Fruit fly (Drosophila melanogaster) whole organism, embryonic: Measurements from ENCODE around the gene Naam.
A peak's percentile ranks its signal among the peaks of the same experiment; 100 is the strongest.

Experiments
- Asciz ChIP-seq: fragments of 200-800 bp; sonication (Bioruptor generic); optimal IDR thresholded peaks from 2 replicates; lab custom pipeline; 2017; ENCODE audit warnings: missing biosample characterization, mild to moderate bottlenecking, missing genetic modification characterization, missing genetic modification reagents
- CG10321 ChIP-seq: fragments of 200-800 bp; sonication (Bioruptor generic); IDR thresholded peaks from 2 replicates; pipeline ENCODE4 v1.3.6; 2022; ENCODE audit warnings: missing biosample characterization, missing genetic modification characterization
- CG11085 ChIP-seq: fragments of 200-800 bp; sonication (Bioruptor generic); IDR thresholded peaks from 2 replicates; pipeline ENCODE4 v1.3.6; 2022; ENCODE audit warnings: missing biosample characterization, missing genetic modification characterization
- CG11093 ChIP-seq: fragments of 200-800 bp; sonication (Bioruptor generic); IDR thresholded peaks from 3 replicates; pipeline ENCODE4 v1.3.6; 2022; ENCODE audit warnings: missing biosample characterization, missing genetic modification characterization
- CG11456 ChIP-seq: fragments of 200-800 bp; sonication (Bioruptor generic); IDR thresholded peaks from 3 replicates; pipeline ENCODE4 v1.3.6; 2022; ENCODE audit warnings: missing biosample characterization, missing genetic modification characterization
- CG14710 ChIP-seq: fragments of 200-800 bp; sonication (Bioruptor generic); optimal IDR thresholded peaks from 3 replicates; lab custom pipeline; 2019; ENCODE audit warnings: missing biosample characterization, mild to moderate bottlenecking, missing genetic modification characterization, moderate library complexity
- CG15514 ChIP-seq: fragments of 200-800 bp; sonication (Bioruptor generic); optimal IDR thresholded peaks from 3 replicates; lab custom pipeline; 2017; ENCODE audit warnings: missing biosample characterization, missing genetic modification characterization, mild to moderate bottlenecking, moderate library complexity, missing genetic modification reagents
- CG16813 ChIP-seq: fragments of 200-800 bp; sonication (Bioruptor generic); IDR thresholded peaks from 3 replicates; pipeline ENCODE4 v1.3.6; 2022; ENCODE audit warnings: missing biosample characterization, missing genetic modification characterization; ENCODE audit not compliant: partially characterized antibody
- CG18619 ChIP-seq: fragments of 200-800 bp; sonication (Bioruptor generic); optimal IDR thresholded peaks from 3 replicates; lab custom pipeline; 2017; ENCODE audit warnings: missing biosample characterization, mild to moderate bottlenecking, missing genetic modification characterization
- CG2120 ChIP-seq: fragments of 200-800 bp; sonication (Bioruptor generic); optimal IDR thresholded peaks from 3 replicates; lab custom pipeline; 2016; ENCODE audit warnings: missing biosample characterization, missing genetic modification characterization
- CG31365 ChIP-seq: fragments of 200-800 bp; sonication (Bioruptor generic); optimal IDR thresholded peaks from 2 replicates; lab custom pipeline; 2018; ENCODE audit warnings: missing biosample characterization, mild to moderate bottlenecking, missing genetic modification characterization
- CG31441 ChIP-seq: fragments of 200-800 bp; sonication (Bioruptor generic); IDR thresholded peaks from 2 replicates; pipeline ENCODE4 v1.3.6; 2022; ENCODE audit warnings: missing biosample characterization, missing genetic modification characterization
- CG3163 ChIP-seq: fragments of 200-800 bp; sonication (Bioruptor generic); optimal IDR thresholded peaks from 3 replicates; lab custom pipeline; 2016; ENCODE audit warnings: missing biosample characterization, missing genetic modification characterization
- CG34224 ChIP-seq: fragments of 200-800 bp; sonication (Bioruptor generic); IDR thresholded peaks from 3 replicates; pipeline ENCODE4 v1.3.6; 2022; ENCODE audit warnings: missing biosample characterization, missing genetic modification characterization; ENCODE audit not compliant: partially characterized antibody
- CG7963 ChIP-seq: fragments of 200-800 bp; sonication (Bioruptor generic); IDR thresholded peaks from 3 replicates; pipeline ENCODE4 v1.3.6; 2022; ENCODE audit warnings: missing biosample characterization, missing genetic modification characterization; ENCODE audit not compliant: partially characterized antibody
- CG8089 ChIP-seq: fragments of 200-800 bp; sonication (Bioruptor generic); optimal IDR thresholded peaks from 3 replicates; lab custom pipeline; 2016; ENCODE audit warnings: missing biosample characterization, missing genetic modification characterization
- CG8281 ChIP-seq: fragments of 200-800 bp; sonication (Bioruptor generic); optimal IDR thresholded peaks from 2 replicates; lab custom pipeline; 2018; ENCODE audit warnings: missing biosample characterization, mild to moderate bottlenecking, missing genetic modification characterization, moderate library complexity
- CG8924 ChIP-seq: fragments of 200-800 bp; optimal IDR thresholded peaks from 3 replicates; lab custom pipeline; 2019; ENCODE audit warnings: missing biosample characterization, mild to moderate bottlenecking, missing genetic modification characterization, moderate library complexity
- CG8944 ChIP-seq: fragments of 200-800 bp; sonication (Bioruptor generic); optimal IDR thresholded peaks from 3 replicates; lab custom pipeline; 2016; ENCODE audit warnings: missing biosample characterization, missing genetic modification characterization
- CG9215 ChIP-seq: fragments of 200-800 bp; sonication (Bioruptor generic); IDR thresholded peaks from 2 replicates; pipeline ENCODE4 v1.3.6; 2022; ENCODE audit warnings: missing biosample characterization, missing genetic modification characterization
- CG9727 ChIP-seq: fragments of 200-800 bp; sonication (Bioruptor generic); optimal IDR thresholded peaks from 3 replicates; lab custom pipeline; 2017; ENCODE audit warnings: missing biosample characterization, mild to moderate bottlenecking, missing genetic modification characterization
- CG9817 ChIP-seq: fragments of 200-800 bp; sonication (Bioruptor generic); optimal IDR thresholded peaks from 2 replicates; lab custom pipeline; 2018; ENCODE audit warnings: missing biosample characterization, mild to moderate bottlenecking, missing genetic modification characterization, moderate library complexity
- CG9876 ChIP-seq: fragments of 200-800 bp; sonication (Bioruptor generic); optimal IDR thresholded peaks from 2 replicates; lab custom pipeline; 2016; ENCODE audit warnings: missing biosample characterization, missing genetic modification characterization
- CrebB ChIP-seq: fragments of 200-800 bp; sonication (Bioruptor generic); optimal IDR thresholded peaks from 3 replicates; lab custom pipeline; 2018; ENCODE audit warnings: missing biosample characterization, mild to moderate bottlenecking, missing genetic modification characterization
- D ChIP-seq, 2 experiments: fragments of 200-800 bp in 1 of 2; fragments of >200 bp in 1 of 2; sonication (Bioruptor generic) in 1 of 2; optimal IDR thresholded peaks; 2 replicates in 1 of 2; 3 replicates in 1 of 2; lab custom pipeline; 2017; ENCODE audit warnings: mild to moderate bottlenecking in 1 of 2, missing biosample characterization in 1 of 2, missing genetic modification characterization in 1 of 2, missing genetic modification reagents in 1 of 2
- D19B ChIP-seq: fragments of 200-800 bp; sonication (Bioruptor generic); optimal IDR thresholded peaks from 2 replicates; lab custom pipeline; 2017; ENCODE audit warnings: missing biosample characterization, mild to moderate bottlenecking, missing genetic modification characterization
- Hsf ChIP-seq: fragments of 200-800 bp; sonication (Bioruptor generic); optimal IDR thresholded peaks from 3 replicates; lab custom pipeline; 2016; ENCODE audit warnings: missing biosample characterization, missing genetic modification characterization
- Opbp ChIP-seq: fragments of 200-800 bp; sonication (Bioruptor generic); IDR thresholded peaks from 3 replicates; pipeline ENCODE4 v1.3.6; 2022; ENCODE audit warnings: missing biosample characterization, missing genetic modification characterization; ENCODE audit not compliant: partially characterized antibody
- Xrp1 ChIP-seq: fragments of 200-800 bp; sonication (Bioruptor generic); IDR thresholded peaks from 2 replicates; pipeline ENCODE4 v1.3.6; 2022; ENCODE audit warnings: missing biosample characterization, missing genetic modification characterization
- bsh ChIP-seq, 2 experiments: fragments of 200-800 bp; sonication (Bioruptor generic); optimal IDR thresholded peaks; 2 replicates each; lab custom pipeline; 2017 to 2018; ENCODE audit warnings: mild to moderate bottlenecking in 2 of 2, missing biosample characterization in 2 of 2, missing genetic modification characterization in 2 of 2, moderate library complexity in 1 of 2
- chn ChIP-seq: fragments of 200-800 bp; sonication (Bioruptor generic); optimal IDR thresholded peaks from 2 replicates; lab custom pipeline; 2016; ENCODE audit warnings: missing biosample characterization, missing genetic modification characterization
- gem ChIP-seq: fragments of 200-800 bp; sonication (Bioruptor generic); optimal IDR thresholded peaks from 2 replicates; lab custom pipeline; 2019; ENCODE audit warnings: missing biosample characterization, mild to moderate bottlenecking, missing genetic modification characterization, moderate library complexity
- hkb ChIP-seq, 2 experiments: fragments of 200-800 bp in 1 of 2; fragments of >200 bp in 1 of 2; sonication (Bioruptor generic) in 1 of 2; IDR thresholded peaks in 1 of 2; optimal IDR thresholded peaks in 1 of 2; 2 replicates each; pipeline versions ENCODE4 v1.3.6 to Lab custom; 2017 to 2022; ENCODE audit warnings: missing biosample characterization in 1 of 2, missing genetic modification characterization in 1 of 2
- kah ChIP-seq: fragments of 200-800 bp; sonication (Bioruptor generic); optimal IDR thresholded peaks from 2 replicates; lab custom pipeline; 2018; ENCODE audit warnings: missing biosample characterization, mild to moderate bottlenecking, missing genetic modification characterization
- kay ChIP-seq: fragments of 200-800 bp; sonication (Bioruptor generic); optimal IDR thresholded peaks from 2 replicates; lab custom pipeline; 2016; ENCODE audit warnings: missing biosample characterization, missing genetic modification characterization
- ken ChIP-seq: fragments of 200-800 bp; sonication (Bioruptor generic); IDR thresholded peaks from 3 replicates; pipeline ENCODE4 v1.3.6; 2022; ENCODE audit warnings: missing biosample characterization, missing genetic modification characterization
- mld ChIP-seq: fragments of 200-800 bp; sonication (Bioruptor generic); IDR thresholded peaks from 3 replicates; pipeline ENCODE4 v1.3.6; 2022; ENCODE audit warnings: missing biosample characterization, missing genetic modification characterization; ENCODE audit not compliant: partially characterized antibody
- org-1 ChIP-seq: fragments of 200-800 bp; sonication (Bioruptor generic); optimal IDR thresholded peaks from 2 replicates; lab custom pipeline; 2017; ENCODE audit warnings: missing biosample characterization, missing genetic modification characterization
- phol ChIP-seq: fragments of 200-800 bp; sonication (Bioruptor generic); optimal IDR thresholded peaks from 3 replicates; lab custom pipeline; 2018; ENCODE audit warnings: missing biosample characterization, mild to moderate bottlenecking, missing genetic modification characterization, moderate library complexity
- schlank ChIP-seq: fragments of 200-800 bp; sonication (Bioruptor generic); optimal IDR thresholded peaks from 2 replicates; lab custom pipeline; 2018; ENCODE audit warnings: missing biosample characterization, mild to moderate bottlenecking, missing genetic modification characterization
- scrt ChIP-seq: fragments of 200-800 bp; sonication (Bioruptor generic); optimal IDR thresholded peaks from 2 replicates; lab custom pipeline; 2018; ENCODE audit warnings: missing biosample characterization, mild to moderate bottlenecking, missing genetic modification characterization, moderate library complexity
- sens ChIP-seq: fragments of 200-800 bp; sonication (Bioruptor generic); peaks from one replicate; lab custom pipeline; 2016; ENCODE audit warnings: missing biosample characterization, missing genetic modification characterization
- sisA ChIP-seq: fragments of 200-800 bp; sonication (Bioruptor generic); IDR thresholded peaks from 2 replicates; pipeline ENCODE4 v1.3.6; 2022; ENCODE audit warnings: missing biosample characterization, missing genetic modification characterization
- sqz ChIP-seq: fragments of 200-800 bp; sonication (Bioruptor generic); optimal IDR thresholded peaks from 3 replicates; lab custom pipeline; 2018; ENCODE audit warnings: missing biosample characterization, mild to moderate bottlenecking, missing genetic modification characterization
- stc ChIP-seq: fragments of 200-800 bp; sonication (Bioruptor generic); IDR thresholded peaks from 2 replicates; pipeline ENCODE4 v1.3.6; 2022; ENCODE audit warnings: missing biosample characterization, missing genetic modification characterization
- tll ChIP-seq, 2 experiments: fragments of 200-800 bp in 1 of 2; fragments of >200 bp in 1 of 2; sonication (Bioruptor generic) in 1 of 2; optimal IDR thresholded peaks; 2 replicates each; lab custom pipeline; 2017 to 2019; ENCODE audit warnings: missing biosample characterization in 2 of 2, missing genetic modification characterization in 2 of 2, mild to moderate bottlenecking in 1 of 2, moderate library complexity in 1 of 2
- yki ChIP-seq: fragments of >200 bp; optimal IDR thresholded peaks from 3 replicates; lab custom pipeline; 2018

The Naam gene

DNA sequence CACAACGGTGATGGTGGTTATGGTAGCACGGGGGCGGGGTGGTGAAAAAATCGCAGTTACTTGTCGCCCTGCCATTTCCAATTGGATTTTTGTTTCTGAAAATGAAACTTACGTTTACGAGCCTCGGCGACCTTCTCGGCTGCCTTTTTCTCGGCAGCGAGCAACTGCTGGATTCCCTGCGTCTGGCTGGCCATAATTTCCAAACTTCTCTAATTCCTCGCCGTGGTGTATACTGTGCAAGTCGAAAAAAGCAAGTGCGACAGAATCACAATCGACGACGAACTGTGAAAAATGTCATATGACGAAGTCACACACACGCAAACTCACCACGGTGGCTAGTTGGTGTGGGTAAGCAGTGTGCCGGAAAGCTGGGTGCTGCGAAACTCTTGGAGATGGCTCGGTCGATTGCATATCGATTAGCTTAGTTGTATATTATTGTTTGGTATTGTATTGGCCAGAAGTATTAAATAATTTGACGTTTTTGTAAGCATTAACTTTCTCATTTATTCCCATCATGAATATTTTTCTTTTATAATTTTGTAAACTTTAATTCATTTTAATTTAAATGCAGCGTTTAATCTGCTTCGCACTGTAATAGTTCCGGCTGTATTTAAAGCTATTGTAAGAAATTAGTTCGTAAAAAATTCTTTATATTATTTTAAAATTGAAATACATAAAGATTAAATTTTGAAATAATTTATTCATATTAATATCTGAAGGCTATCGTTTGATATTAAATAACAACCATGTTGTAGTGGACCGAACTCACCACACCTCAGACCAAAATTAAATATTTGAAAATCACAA, 27.0 kb upstream of the Naam start, which contains the start of gene Vha13 (continued):
- TF ChIP-seq sens (GFP tag; lab: Kevin White, UChicago) (peak; percentile 48), Hsf (peak; percentile 51), tll (GFP tag; optimal IDR thresholded peaks at IDR 0.05; lab: Kevin White, UChicago) (no peak), CG3163 (GFP tag; lab: Kevin White, UChicago) (peak; percentile 2), CG9215 (GFP tag; lab: Robert Waterston, UW) (peak; percentile 59), CG8924 (peak; percentile 18), CG9876 (GFP tag; lab: Kevin White, UChicago) (peak; percentile 36), mld (peak; percentile 48; the same call in 1 of the 3 replicates), CG31365 (tag; lab: Kevin White, UChicago) (no peak), sisA (GFP tag; lab: Robert Waterston, UW) (peak; percentile 68), Xrp1 (GFP tag; lab: Robert Waterston, UW) (no peak), schlank (tag; lab: Kevin White, UChicago) (peak; percentile 12), ken (GFP tag; lab: Robert Waterston, UW) (peak; percentile 48; the same call in 1 of the 3 replicates), CG9817 (tag; lab: Kevin White, UChicago) (peak; percentile 53), CrebB (peak; percentile 36), CG7963 (GFP tag; lab: Robert Waterston, UW) (peak; percentile 56; the same call in 1 of the 3 replicates), kay (GFP tag; lab: Kevin White, UChicago) (no peak), CG15514 (peak; percentile 36), CG11085 (no peak), stc (GFP tag; lab: Robert Waterston, UW) (no peak), CG10321 (no peak), CG18619 (GFP tag; lab: Kevin White, UChicago) (peak; percentile 24), CG11093 (GFP tag; lab: Robert Waterston, UW) (no peak), CG8944 (GFP tag; lab: Kevin White, UChicago) (peak; percentile 53), CG2120 (GFP tag; lab: Kevin White, UChicago) (peak; percentile 58), sqz (GFP tag; lab: Kevin White, UChicago) (no peak), Asciz (GFP tag; lab: Kevin White, UChicago) (no peak), CG14710 (tag; lab: Kevin White, UChicago) (peak; percentile 34), org-1 (no peak), CG11456 (peak; percentile 83), gem (tag; lab: Kevin White, UChicago) (peak; percentile 51), yki (no peak), CG8089 (GFP tag; lab: Kevin White, UChicago) (peak; percentile 25), scrt (GFP tag; lab: Kevin White, UChicago) (peak; percentile 42), Opbp (GFP tag; lab: Robert Waterston, UW) (peak; percentile 82), phol (tag; lab: Kevin White, UChicago) (peak; percentile 29), CG8281 (tag; lab: Kevin White, UChicago) (no peak), CG34224 (GFP tag; lab: Robert Waterston, UW) (peak; percentile 36; the same call in 1 of the 3 replicates), D19B (no peak), CG31441 (GFP tag; lab: Robert Waterston, UW) (peak; percentile 31), CG9727 (peak; percentile 33), chn (GFP tag; lab: Kevin White, UChicago) (peak; percentile 51), kah (GFP tag; lab: Kevin White, UChicago) (no peak), hkb (optimal IDR thresholded peaks at IDR 0.05; lab: Kevin White, UChicago) (no peak), hkb (GFP tag; IDR thresholded peaks at IDR 0.05; lab: Robert Waterston, UW) (no peak; the same call in 1 of the 2 replicates), D (optimal IDR thresholded peaks at IDR 0.05; lab: Kevin White, UChicago) (no peak), D (GFP tag; optimal IDR thresholded peaks at IDR 0.05; lab: Kevin White, UChicago) (no peak), bsh (GFP tag; optimal IDR thresholded peaks at IDR 0.05; lab: Kevin White, UChicago) (peak in 1 of 2 experiments; percentile 30), CG16813 (GFP tag; lab: Robert Waterston, UW) (peak; percentile 63)
